Worm (Caenorhabditis elegans) whole organism, L2 larva: ENCODE data around the gene C32C4.3.

Source experiments
- F13H6.1 ChIP-seq: sonication (generic microtip); optimal IDR thresholded peaks from 2 replicates; lab custom pipeline; 2016; ENCODE audit warnings: missing genetic modification characterization, missing compliant biosample characterization
- R02D3.7 ChIP-seq: fragments of 150-350 bp; optimal IDR thresholded peaks from 2 replicates; lab custom pipeline; 2014; ENCODE audit warnings: missing biosample characterization, missing genetic modification characterization
- Y55F3AM.14 ChIP-seq: fragments of 200-800 bp; sonication (Bioruptor generic); optimal IDR thresholded peaks from 2 replicates; lab custom pipeline; 2018; ENCODE audit warnings: mild to moderate bottlenecking, missing genetic modification characterization, missing compliant biosample characterization
- alr-1 ChIP-seq: fragments of 150-350 bp; optimal IDR thresholded peaks from 2 replicates; lab custom pipeline; 2014; ENCODE audit warnings: missing biosample characterization, missing genetic modification characterization
- aly-2 ChIP-seq: fragments of 150-350 bp; optimal IDR thresholded peaks from 2 replicates; lab custom pipeline; 2014; ENCODE audit warnings: missing biosample characterization, missing genetic modification characterization
- blmp-1 ChIP-seq: sonication (generic microtip); optimal IDR thresholded peaks from 2 replicates; lab custom pipeline; 2017; ENCODE audit warnings: missing genetic modification characterization, mild to moderate bottlenecking, missing compliant biosample characterization, antibody characterized with exemption, moderate library complexity; ENCODE audit not compliant: insufficient read depth
- ceh-16 ChIP-seq: fragments of 150-350 bp; optimal IDR thresholded peaks from 2 replicates; lab custom pipeline; 2014; ENCODE audit warnings: missing biosample characterization, missing genetic modification characterization
- ceh-82 ChIP-seq: fragments of 150-350 bp; optimal IDR thresholded peaks from 2 replicates; lab custom pipeline; 2014; ENCODE audit warnings: missing biosample characterization, missing genetic modification characterization
- crh-2 ChIP-seq: sonication (generic microtip); optimal IDR thresholded peaks from 2 replicates; lab custom pipeline; 2017; ENCODE audit warnings: missing biosample characterization, missing genetic modification characterization
- dmd-4 ChIP-seq: sonication (generic microtip); optimal IDR thresholded peaks from 2 replicates; lab custom pipeline; 2017; ENCODE audit warnings: missing biosample characterization, missing genetic modification characterization
- egl-27 ChIP-seq: sonication (generic microtip); optimal IDR thresholded peaks from 3 replicates; lab custom pipeline; 2017; ENCODE audit warnings: missing biosample characterization, missing genetic modification reagents, missing genetic modification characterization
- elt-1 ChIP-seq: fragments of 150-350 bp; optimal IDR thresholded peaks from 2 replicates; lab custom pipeline; 2014; ENCODE audit warnings: missing biosample characterization, missing genetic modification characterization
- elt-3 ChIP-seq: sonication (generic microtip); optimal IDR thresholded peaks from 2 replicates; lab custom pipeline; 2017; ENCODE audit warnings: missing biosample characterization, missing genetic modification characterization
- fos-1 ChIP-seq: fragments of 150-350 bp; optimal IDR thresholded peaks from 2 replicates; lab custom pipeline; 2014; ENCODE audit warnings: missing biosample characterization, missing genetic modification characterization
- gmeb-1 ChIP-seq: fragments of 150-350 bp; optimal IDR thresholded peaks from 2 replicates; lab custom pipeline; 2014; ENCODE audit warnings: missing biosample characterization, missing genetic modification characterization
- lin-11 ChIP-seq: fragments of 150-350 bp; sonication (generic microtip); optimal IDR thresholded peaks from 2 replicates; lab custom pipeline; 2014; ENCODE audit warnings: missing biosample characterization, missing genetic modification characterization, inconsistent platforms, mixed read lengths
- lin-39 ChIP-seq: fragments of 150-350 bp; optimal IDR thresholded peaks from 2 replicates; lab custom pipeline; 2014; ENCODE audit warnings: missing biosample characterization, missing genetic modification reagents, missing genetic modification characterization
- lsy-2 ChIP-seq, 2 experiments: fragments of 150-350 bp in 1 of 2; sonication (generic microtip) in 1 of 2; optimal IDR thresholded peaks; 2 replicates each; lab custom pipeline; 2014 to 2017; ENCODE audit warnings: missing biosample characterization in 2 of 2, missing genetic modification characterization in 2 of 2
- mab-5 ChIP-seq: fragments of 150-350 bp; optimal IDR thresholded peaks from 2 replicates; lab custom pipeline; 2014; ENCODE audit warnings: missing biosample characterization, missing genetic modification characterization
- mbf-1 ChIP-seq: sonication (generic microtip); optimal IDR thresholded peaks from 2 replicates; lab custom pipeline; 2017; ENCODE audit warnings: missing biosample characterization, missing genetic modification characterization
- nhr-11 ChIP-seq: fragments of 150-350 bp; optimal IDR thresholded peaks from 2 replicates; lab custom pipeline; 2014; ENCODE audit warnings: missing biosample characterization, missing genetic modification characterization
- nhr-12 ChIP-seq: fragments of 150-350 bp; optimal IDR thresholded peaks from 2 replicates; lab custom pipeline; 2014; ENCODE audit warnings: missing biosample characterization, missing genetic modification characterization
- nhr-21 ChIP-seq: fragments of 150-350 bp; optimal IDR thresholded peaks from 2 replicates; lab custom pipeline; 2014; ENCODE audit warnings: missing biosample characterization, missing genetic modification characterization
- nhr-23 ChIP-seq: fragments of 150-350 bp; optimal IDR thresholded peaks from 2 replicates; lab custom pipeline; 2014; ENCODE audit warnings: missing biosample characterization, missing genetic modification reagents, missing genetic modification characterization
- nhr-237 ChIP-seq: fragments of 150-350 bp; optimal IDR thresholded peaks from 2 replicates; lab custom pipeline; 2014; ENCODE audit warnings: missing biosample characterization, missing genetic modification characterization
- nhr-25 ChIP-seq: fragments of 150-350 bp; sonication (generic microtip); optimal IDR thresholded peaks from 3 replicates; lab custom pipeline; 2014; ENCODE audit warnings: missing biosample characterization, missing genetic modification characterization
- nhr-77 ChIP-seq: fragments of 150-350 bp; optimal IDR thresholded peaks from 2 replicates; lab custom pipeline; 2014; ENCODE audit warnings: missing biosample characterization, missing genetic modification characterization
- peb-1 ChIP-seq: fragments of 150-350 bp; optimal IDR thresholded peaks from 2 replicates; lab custom pipeline; 2014; ENCODE audit warnings: missing biosample characterization, missing genetic modification characterization
- skn-1 ChIP-seq: sonication (generic microtip); optimal IDR thresholded peaks from 2 replicates; lab custom pipeline; 2017; ENCODE audit warnings: missing biosample characterization, missing genetic modification characterization
- sma-9 ChIP-seq, 2 experiments: fragments of 150-350 bp in 1 of 2; sonication (generic microtip) in 1 of 2; optimal IDR thresholded peaks; 2 replicates each; lab custom pipeline; 2014 to 2016; ENCODE audit warnings: missing genetic modification characterization in 2 of 2, mild to moderate bottlenecking in 1 of 2, missing biosample characterization in 1 of 2, missing compliant biosample characterization in 1 of 2, missing genetic modification reagents in 1 of 2, moderate library complexity in 1 of 2
- snpc-4 ChIP-seq: fragments of 150-350 bp; optimal IDR thresholded peaks from 2 replicates; lab custom pipeline; 2014; ENCODE audit warnings: missing biosample characterization, missing genetic modification characterization
- unc-39 ChIP-seq: fragments of 150-350 bp; optimal IDR thresholded peaks from 2 replicates; lab custom pipeline; 2014; ENCODE audit warnings: missing biosample characterization, missing genetic modification characterization
- unc-55 ChIP-seq: fragments of 150-350 bp; sonication (generic microtip); optimal IDR thresholded peaks from 3 replicates; lab custom pipeline; 2014; ENCODE audit warnings: missing biosample characterization, missing genetic modification reagents, missing genetic modification characterization
- zag-1 ChIP-seq: fragments of 150-350 bp; optimal IDR thresholded peaks from 2 replicates; lab custom pipeline; 2014; ENCODE audit warnings: missing biosample characterization, missing genetic modification characterization
- ztf-1 ChIP-seq: fragments of 200-800 bp; sonication (Bioruptor generic); conservative IDR thresholded peaks from 2 replicates; pipeline ENCODE4 v1.3.6; 2022; ENCODE audit warnings: missing genetic modification characterization, missing compliant biosample characterization
- ztf-11 ChIP-seq: sonication (generic microtip); optimal IDR thresholded peaks from 2 replicates; lab custom pipeline; 2017; ENCODE audit warnings: missing biosample characterization, missing genetic modification characterization
- ztf-4 ChIP-seq: fragments of 150-350 bp; optimal IDR thresholded peaks from 2 replicates; lab custom pipeline; 2014; ENCODE audit warnings: missing biosample characterization, missing genetic modification characterization

C32C4.3 gene

ce11 chrV:10647043-10647611 is at the start of gene C32C4.3, which contains the start of gene C32C4.16:
C32C4.3 (minus strand) TSS chrV:10647143.
C32C4.16 (plus strand) TSS chrV:10647561.
- no peak for TF ChIP-seq lin-11
- TF ChIP-seq aly-2 (tag; lab: Kevin White, UChicago): no peak
- no peak for TF ChIP-seq elt-1 (tag; lab: Kevin White, UChicago)
- no peak for TF ChIP-seq lin-39 (tag; lab: Kevin White, UChicago)
- TF ChIP-seq Y55F3AM.14 (GFP tag; lab: Kevin White, UChicago): no peak
- TF ChIP-seq dmd-4 (tag; lab: Kevin White, UChicago): no peak
- TF ChIP-seq blmp-1: no peak
- no peak for TF ChIP-seq nhr-77
- no peak for TF ChIP-seq crh-2
- no peak for TF ChIP-seq alr-1 (tag; lab: Kevin White, UChicago)
- no peak for TF ChIP-seq nhr-12 (tag; lab: Kevin White, UChicago)
- no peak for TF ChIP-seq mbf-1
- no peak for TF ChIP-seq gmeb-1 (tag; lab: Kevin White, UChicago)
- no peak for TF ChIP-seq snpc-4 (tag; lab: Kevin White, UChicago)
- no peak for TF ChIP-seq nhr-25 (tag; lab: Kevin White, UChicago)
- TF ChIP-seq ztf-11 (tag; lab: Kevin White, UChicago): no peak
- no peak for TF ChIP-seq mab-5 (tag; lab: Kevin White, UChicago)
- TF ChIP-seq ceh-16: no peak

ce11 chrV:10695181-10695580 is 48.2 kb upstream of the C32C4.3 start, which contains the start of gene C05A2.4:
C05A2.4 (plus strand) TSS chrV:10695481.
- TF ChIP-seq unc-55 (GFP tag; lab: Kevin White, UChicago) (no peak), ceh-82 (no peak), mab-5 (tag; lab: Kevin White, UChicago) (no peak), fos-1 (tag; lab: Kevin White, UChicago) (no peak), zag-1 (no peak), nhr-21 (tag; lab: Kevin White, UChicago) (no peak), elt-1 (tag; lab: Kevin White, UChicago) (no peak), egl-27 (tag; lab: Kevin White, UChicago) (no peak), nhr-23 (no peak), R02D3.7 (no peak), nhr-237 (tag; lab: Kevin White, UChicago) (no peak), ztf-4 (no peak), crh-2 (no peak)
- TF ChIP-seq, all 48 proteins: peak for 0

ce11 chrV:10693749-10694148 is 46.8 kb upstream of the C32C4.3 start:
- TF ChIP-seq ztf-1 (GFP tag; lab: Robert Waterston, UW) (no peak), nhr-21 (tag; lab: Kevin White, UChicago) (no peak), lsy-2 (tag; optimal IDR thresholded peaks at IDR 0.05; lab: Kevin White, UChicago) (no peak), F13H6.1 (peak; percentile 77), unc-55 (GFP tag; lab: Kevin White, UChicago) (no peak), skn-1 (tag; lab: Kevin White, UChicago) (no peak), nhr-11 (tag; lab: Kevin White, UChicago) (no peak), elt-1 (tag; lab: Kevin White, UChicago) (no peak), crh-2 (peak; percentile 47), fos-1 (tag; lab: Kevin White, UChicago) (peak; percentile 95), mab-5 (tag; lab: Kevin White, UChicago) (no peak), lin-11 (no peak), peb-1 (tag; lab: Kevin White, UChicago) (no peak), unc-39 (no peak), gmeb-1 (tag; lab: Kevin White, UChicago) (peak; percentile 46), ceh-16 (no peak), ceh-82 (no peak), nhr-23 (no peak), Y55F3AM.14 (GFP tag; lab: Kevin White, UChicago) (no peak), egl-27 (tag; lab: Kevin White, UChicago) (peak; percentile 23), elt-3 (tag; lab: Kevin White, UChicago) (no peak), ztf-11 (tag; lab: Kevin White, UChicago) (no peak), zag-1 (no peak), sma-9 (GFP tag; optimal IDR thresholded peaks at IDR 0.05; lab: Kevin White, UChicago) (peak; percentile 86), sma-9 (tag; optimal IDR thresholded peaks at IDR 0.05; lab: Kevin White, UChicago) (no peak)
